Fruit fly (Drosophila melanogaster) whole organism, adult: ENCODE data around the gene CG31347.

Experiments
- CG11617 ChIP-seq: fragments of 200-800 bp; sonication (Bioruptor generic); optimal IDR thresholded peaks from 2 replicates; lab custom pipeline; 2017; ENCODE audit warnings: mild to moderate bottlenecking, missing biosample characterization, missing genetic modification reagents, missing genetic modification characterization
- CG12768 ChIP-seq: fragments of 200-800 bp; sonication (Bioruptor generic); optimal IDR thresholded peaks from 2 replicates; lab custom pipeline; 2017; ENCODE audit warnings: missing biosample characterization, missing genetic modification characterization, mild to moderate bottlenecking, moderate library complexity, missing genetic modification reagents
- CG14711 ChIP-seq: fragments of 200-800 bp; sonication (Bioruptor generic); optimal IDR thresholded peaks from 2 replicates; lab custom pipeline; 2018; ENCODE audit warnings: missing biosample characterization, mild to moderate bottlenecking, missing genetic modification characterization, moderate library complexity
- CG1620 ChIP-seq: fragments of 200-800 bp; sonication (Bioruptor generic); optimal IDR thresholded peaks from 2 replicates; lab custom pipeline; 2016; ENCODE audit warnings: missing biosample characterization, missing genetic modification characterization
- CG33017 ChIP-seq: fragments of 200-800 bp; sonication (Bioruptor generic); optimal IDR thresholded peaks from 2 replicates; lab custom pipeline; 2018; ENCODE audit warnings: missing biosample characterization, mild to moderate bottlenecking, missing genetic modification characterization, moderate library complexity
- CG5204 ChIP-seq: fragments of 200-800 bp; sonication (Bioruptor generic); optimal IDR thresholded peaks from 2 replicates; lab custom pipeline; 2016; ENCODE audit warnings: missing biosample characterization, missing genetic modification characterization
- CG7045 ChIP-seq: fragments of 200-800 bp; sonication (Bioruptor generic); optimal IDR thresholded peaks from 2 replicates; lab custom pipeline; 2017; ENCODE audit warnings: missing biosample characterization, mild to moderate bottlenecking, missing genetic modification characterization
- CG7101 ChIP-seq: fragments of 200-800 bp; sonication (Bioruptor generic); optimal IDR thresholded peaks from 2 replicates; lab custom pipeline; 2018; ENCODE audit warnings: missing biosample characterization, mild to moderate bottlenecking, missing genetic modification characterization, moderate library complexity
- Clk ChIP-seq: fragments of 200-800 bp; sonication (Bioruptor generic); optimal IDR thresholded peaks from 2 replicates; lab custom pipeline; 2017; ENCODE audit warnings: missing biosample characterization, missing genetic modification characterization
- Crg-1 ChIP-seq: fragments of 200-800 bp; sonication (Bioruptor generic); optimal IDR thresholded peaks from 2 replicates; lab custom pipeline; 2016; ENCODE audit warnings: missing biosample characterization, missing genetic modification characterization
- Hr96 ChIP-seq: fragments of 200-800 bp; sonication (Bioruptor generic); optimal IDR thresholded peaks from 2 replicates; lab custom pipeline; 2016; ENCODE audit warnings: missing biosample characterization, missing genetic modification characterization
- Mnt ChIP-seq: fragments of 200-800 bp; sonication (Bioruptor generic); optimal IDR thresholded peaks from 2 replicates; lab custom pipeline; 2016; ENCODE audit warnings: missing biosample characterization, mild to moderate bottlenecking, missing genetic modification characterization
- bab1 ChIP-seq: fragments of 200-800 bp; sonication (Bioruptor generic); optimal IDR thresholded peaks from 3 replicates; lab custom pipeline; 2019; ENCODE audit warnings: missing biosample characterization, mild to moderate bottlenecking, missing genetic modification characterization, moderate library complexity
- cic ChIP-seq: fragments of 200-800 bp; sonication (Bioruptor generic); optimal IDR thresholded peaks from 2 replicates; lab custom pipeline; 2017; ENCODE audit warnings: missing biosample characterization, mild to moderate bottlenecking, missing genetic modification characterization, moderate library complexity
- cnc ChIP-seq, 2 experiments: fragments of >200 bp; optimal IDR thresholded peaks; 2 replicates each; lab custom pipeline; 2017
- kay ChIP-seq: fragments of 200-800 bp; sonication (Bioruptor generic); peaks from one replicate; lab custom pipeline; 2016; ENCODE audit warnings: missing biosample characterization, missing genetic modification characterization, borderline replicate concordance
- ovo ChIP-seq: fragments of 200-800 bp; sonication (Bioruptor generic); optimal IDR thresholded peaks from 2 replicates; lab custom pipeline; 2016; ENCODE audit warnings: missing biosample characterization, missing genetic modification characterization
- pad ChIP-seq: fragments of 200-800 bp; sonication (Bioruptor generic); optimal IDR thresholded peaks from 3 replicates; lab custom pipeline; 2017; ENCODE audit warnings: missing biosample characterization, missing genetic modification characterization, mild to moderate bottlenecking, moderate library complexity, missing genetic modification reagents
- tj ChIP-seq: fragments of 200-800 bp; sonication (Bioruptor generic); optimal IDR thresholded peaks from 3 replicates; lab custom pipeline; 2017; ENCODE audit warnings: missing biosample characterization, mild to moderate bottlenecking, missing genetic modification characterization, moderate library complexity
- toe ChIP-seq: fragments of 200-800 bp; sonication (Bioruptor generic); optimal IDR thresholded peaks from 2 replicates; lab custom pipeline; 2016; ENCODE audit warnings: missing biosample characterization, missing genetic modification characterization

CG31347 gene

DNA sequence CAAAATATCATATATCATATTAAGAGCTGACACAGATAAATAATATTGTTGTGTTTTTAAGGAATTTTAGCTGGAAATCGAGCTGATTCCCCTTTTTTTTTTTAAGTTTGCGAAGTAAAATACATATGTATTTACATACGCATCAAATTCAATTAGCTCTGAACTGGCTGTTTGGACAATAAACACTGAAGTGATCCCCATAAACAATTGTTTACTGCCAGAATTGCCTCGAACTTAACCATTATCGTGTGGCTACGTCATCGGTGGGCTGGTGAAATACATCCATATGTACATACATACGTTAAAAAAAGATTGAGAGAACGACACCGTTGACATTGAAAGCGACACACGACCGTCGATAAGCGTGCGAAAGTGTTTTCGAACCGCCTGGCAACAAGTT, 23.9 kb upstream of the CG31347 start:
- TF ChIP-seq Mnt (GFP tag; lab: Kevin White, UChicago) (no peak), cnc (optimal IDR thresholded peaks at IDR 0.05; lab: Kevin White, UChicago) (no peak), Clk (GFP tag; lab: Kevin White, UChicago) (no peak), CG33017 (tag; lab: Kevin White, UChicago) (peak; percentile 59), bab1 (GFP tag; lab: Kevin White, UChicago) (no peak), pad (GFP tag; lab: Kevin White, UChicago) (peak; percentile 21), cic (peak; percentile 44), ovo (GFP tag; lab: Kevin White, UChicago) (no peak), CG12768 (GFP tag; lab: Kevin White, UChicago) (peak; percentile 65), CG11617 (GFP tag; lab: Kevin White, UChicago) (no peak), kay (GFP tag; lab: Kevin White, UChicago) (no peak), CG7045 (GFP tag; lab: Kevin White, UChicago) (no peak), CG5204 (GFP tag; lab: Kevin White, UChicago) (no peak), Crg-1 (GFP tag; lab: Kevin White, UChicago) (no peak), CG14711 (tag; lab: Kevin White, UChicago) (no peak), CG1620 (GFP tag; lab: Kevin White, UChicago) (no peak), toe (GFP tag; lab: Kevin White, UChicago) (no peak), CG7101 (tag; lab: Kevin White, UChicago) (peak; percentile 46), tj (GFP tag; lab: Kevin White, UChicago) (peak; percentile 81), Hr96 (GFP tag; lab: Kevin White, UChicago) (no peak)

DNA sequence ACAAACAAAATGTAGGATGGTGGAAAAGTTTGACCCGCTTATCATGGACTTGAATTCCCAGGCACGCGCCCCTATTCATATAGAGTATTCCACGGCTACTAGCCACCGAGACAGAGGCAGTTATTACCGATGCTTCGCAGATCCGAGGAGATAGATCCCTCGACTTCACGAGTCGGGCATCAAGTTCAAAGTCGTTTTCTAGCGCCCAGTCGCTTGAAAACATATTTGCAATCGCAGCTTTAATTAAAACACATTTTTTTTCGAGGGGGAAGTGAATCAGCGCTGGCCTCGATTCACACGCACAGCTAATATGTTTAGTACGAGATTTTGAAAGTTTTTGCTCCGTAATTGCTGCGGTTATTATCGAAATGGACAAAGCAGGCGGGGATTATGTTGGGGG, 22.9 kb upstream of the CG31347 start:
- TF ChIP-seq CG12768 (GFP tag; lab: Kevin White, UChicago) (peak; percentile 19), Crg-1 (GFP tag; lab: Kevin White, UChicago) (no peak), Mnt (GFP tag; lab: Kevin White, UChicago) (no peak), CG1620 (GFP tag; lab: Kevin White, UChicago) (no peak), pad (GFP tag; lab: Kevin White, UChicago) (no peak), CG11617 (GFP tag; lab: Kevin White, UChicago) (no peak), CG14711 (tag; lab: Kevin White, UChicago) (no peak), cnc (optimal IDR thresholded peaks at IDR 0.05; lab: Kevin White, UChicago) (no peak), CG7045 (GFP tag; lab: Kevin White, UChicago) (no peak), ovo (GFP tag; lab: Kevin White, UChicago) (no peak), kay (GFP tag; lab: Kevin White, UChicago) (no peak), tj (GFP tag; lab: Kevin White, UChicago) (no peak), bab1 (GFP tag; lab: Kevin White, UChicago) (no peak), CG7101 (tag; lab: Kevin White, UChicago) (no peak), toe (GFP tag; lab: Kevin White, UChicago) (no peak), Hr96 (GFP tag; lab: Kevin White, UChicago) (no peak), CG33017 (tag; lab: Kevin White, UChicago) (peak; percentile 38), Clk (GFP tag; lab: Kevin White, UChicago) (no peak), cic (peak; percentile 30), CG5204 (GFP tag; lab: Kevin White, UChicago) (no peak)

DNA sequence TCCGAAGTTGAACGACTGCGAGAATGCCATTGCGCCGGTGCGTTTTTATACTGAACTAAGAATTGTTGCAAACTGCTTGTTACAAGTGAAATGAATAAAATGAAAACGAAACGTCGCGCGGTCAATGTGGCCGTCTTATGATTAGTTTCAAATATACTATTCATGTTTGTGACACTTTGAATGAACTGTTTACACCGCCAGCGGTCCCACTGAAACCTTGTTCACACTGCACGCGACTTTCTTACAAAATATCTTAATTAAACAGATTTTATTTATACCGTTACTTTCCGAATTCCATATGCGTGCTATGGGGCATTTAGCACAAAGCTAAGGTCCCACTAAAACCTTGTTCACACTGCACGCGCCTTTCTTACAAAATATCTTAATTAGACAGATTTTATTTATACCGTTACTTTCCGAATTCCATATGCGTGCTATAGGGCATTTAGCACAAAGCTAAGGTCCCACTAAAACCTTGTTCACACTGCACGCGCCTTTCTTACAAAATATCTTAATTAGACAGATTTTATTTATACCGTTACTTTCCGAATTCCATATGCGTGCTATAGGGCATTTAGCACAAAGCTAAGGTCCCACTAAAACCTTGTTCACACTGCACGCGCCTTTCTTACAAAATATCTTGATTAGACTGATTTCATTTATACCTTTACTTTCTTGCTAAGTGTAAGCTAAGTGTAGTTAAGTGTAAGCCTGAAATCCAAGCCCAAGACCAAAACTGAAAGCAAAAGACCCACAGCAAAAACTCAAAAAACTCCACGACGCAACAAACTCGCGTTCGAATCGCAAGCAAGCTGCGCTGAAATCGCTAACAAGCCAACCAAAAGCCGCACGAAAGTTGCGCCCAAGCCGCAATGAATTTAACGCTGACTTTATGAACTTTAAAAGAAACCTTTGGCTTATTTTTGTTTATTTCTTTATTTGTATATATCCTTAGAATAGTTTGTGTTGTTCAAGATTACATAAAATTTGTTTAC, 20.1 kb upstream of the CG31347 start, which contains the start of gene PolQ:
Gene PolQ (minus strand): TSS at position 122 of the 995 bp plus-strand sequence.
- TF ChIP-seq bab1 (GFP tag; lab: Kevin White, UChicago): peak; percentile 24

DNA sequence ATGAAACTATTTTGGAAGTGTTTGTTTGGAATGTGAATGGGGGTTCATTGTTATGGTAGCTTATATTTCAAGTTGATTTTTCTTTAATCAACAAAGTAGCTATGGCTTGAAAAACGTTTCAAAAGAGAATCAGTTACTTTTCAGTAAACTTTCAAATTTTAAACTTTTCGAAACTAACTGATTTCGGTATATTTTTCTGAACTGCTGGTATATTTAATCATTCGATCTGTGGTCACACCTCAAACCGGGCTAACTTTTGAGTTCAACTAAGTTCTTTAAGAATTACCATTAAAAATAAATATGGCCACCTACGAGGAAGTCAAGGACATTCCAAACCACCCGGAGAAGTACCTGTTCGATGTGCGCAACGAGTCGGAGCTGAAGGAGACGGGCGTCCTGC, 12.5 kb upstream of the CG31347 start, which contains the start of gene CG12279:
Gene CG12279 (plus strand): TSS at position 234 of the 400 bp plus-strand sequence.
- TF ChIP-seq ovo (GFP tag; lab: Kevin White, UChicago): no peak
- TF ChIP-seq CG11617 (GFP tag; lab: Kevin White, UChicago): no peak
- no peak for TF ChIP-seq bab1 (GFP tag; lab: Kevin White, UChicago)
- no peak for TF ChIP-seq CG1620 (GFP tag; lab: Kevin White, UChicago)
- no peak for TF ChIP-seq cnc (optimal IDR thresholded peaks at IDR 0.05; lab: Kevin White, UChicago)
- TF ChIP-seq tj (GFP tag; lab: Kevin White, UChicago): no peak

DNA sequence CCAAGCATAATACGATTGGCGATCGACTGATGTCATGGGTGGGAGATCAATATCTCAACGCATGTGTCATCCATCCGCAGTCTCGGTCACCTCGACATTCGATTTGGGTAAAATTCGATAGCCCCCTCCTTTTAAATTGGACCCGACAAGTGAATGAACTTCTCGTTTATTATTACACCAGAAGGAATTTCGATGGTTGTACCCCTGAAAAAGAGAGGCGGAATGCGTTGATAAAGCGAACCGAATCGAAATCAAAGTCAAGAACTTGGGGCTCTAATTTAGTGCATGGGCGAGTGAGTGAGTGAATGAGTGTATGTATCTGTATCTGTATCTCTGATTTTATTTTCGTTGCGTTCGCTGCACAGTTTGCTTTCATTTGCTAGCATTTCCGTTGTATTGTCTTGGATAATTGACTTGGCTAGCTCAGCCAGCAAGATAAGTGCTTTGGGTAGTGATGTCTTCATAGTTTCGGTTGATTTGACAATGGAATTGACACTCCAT, 9.6 kb upstream of the CG31347 start:
- no peak for TF ChIP-seq Hr96 (GFP tag; lab: Kevin White, UChicago)

DNA sequence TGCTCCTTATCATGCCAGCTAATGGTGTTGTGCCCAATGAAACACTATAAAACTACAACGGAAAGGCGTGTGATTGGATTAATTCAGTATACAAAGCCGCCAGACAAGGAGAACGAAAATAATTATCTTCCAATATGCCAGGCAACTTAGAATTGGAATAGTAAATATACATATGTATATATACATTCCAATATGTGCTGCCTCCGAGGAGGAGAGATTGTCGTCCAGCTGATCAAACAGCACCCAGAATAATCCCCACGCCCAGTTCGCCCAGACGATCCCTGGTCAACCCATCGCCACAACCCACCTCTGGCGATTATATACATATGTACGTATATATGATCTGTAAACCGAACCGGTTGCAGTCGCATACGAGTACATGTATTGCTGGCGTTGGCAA, 8.9 kb upstream of the CG31347 start:
- TF ChIP-seq Mnt (GFP tag; lab: Kevin White, UChicago): no peak
- no peak for TF ChIP-seq ovo (GFP tag; lab: Kevin White, UChicago)
- TF ChIP-seq pad (GFP tag; lab: Kevin White, UChicago): no peak
- TF ChIP-seq CG14711 (tag; lab: Kevin White, UChicago): no peak
- no peak for TF ChIP-seq CG7101 (tag; lab: Kevin White, UChicago)
- no peak for TF ChIP-seq Clk (GFP tag; lab: Kevin White, UChicago)
- no peak for TF ChIP-seq cnc (optimal IDR thresholded peaks at IDR 0.05; lab: Kevin White, UChicago)
- TF ChIP-seq kay (GFP tag; lab: Kevin White, UChicago): no peak
- no peak for TF ChIP-seq CG1620 (GFP tag; lab: Kevin White, UChicago)
- TF ChIP-seq CG7045 (GFP tag; lab: Kevin White, UChicago): no peak
- no peak for TF ChIP-seq cic
- no peak for TF ChIP-seq bab1 (GFP tag; lab: Kevin White, UChicago)
- no peak for TF ChIP-seq CG33017 (tag; lab: Kevin White, UChicago)
- TF ChIP-seq Crg-1 (GFP tag; lab: Kevin White, UChicago): no peak
- TF ChIP-seq toe (GFP tag; lab: Kevin White, UChicago): no peak
- no peak for TF ChIP-seq CG11617 (GFP tag; lab: Kevin White, UChicago)
- TF ChIP-seq CG5204 (GFP tag; lab: Kevin White, UChicago): no peak
- no peak for TF ChIP-seq CG12768 (GFP tag; lab: Kevin White, UChicago)
